Worm (Caenorhabditis elegans): ENCODE measurements around the gene F54F12.2.

- TF ChIP-seq dao-5 (tag; optimal IDR thresholded peaks at IDR 0.05), result no peak
- TF ChIP-seq him-1 (tag; optimal IDR thresholded peaks at IDR 0.05), result no peak
- TF ChIP-seq W03F9.2 (tag; optimal IDR thresholded peaks at IDR 0.05), result no peak
These were observed 15.5 kb downstream of the F54F12.2 start, which contains the start of gene F54F12.1 for ce11 chrIII:13055342-13055741.
